Worm (Caenorhabditis elegans) whole organism, young adult: Measurements from ENCODE around the gene fbxa-84.

Source experiments
- C06A6.2 ChIP-seq: fragments of 200-800 bp; sonication (Bioruptor generic); conservative IDR thresholded peaks from 2 replicates; pipeline ENCODE4 v1.3.6; 2022; ENCODE audit warnings: missing genetic modification characterization, missing compliant biosample characterization
- F49E8.2 ChIP-seq: sonication (generic microtip); optimal IDR thresholded peaks from 3 replicates; lab custom pipeline; 2017; ENCODE audit warnings: missing genetic modification characterization, mild to moderate bottlenecking, missing compliant biosample characterization, antibody characterized with exemption, moderate library complexity; ENCODE audit not compliant: insufficient read depth
- F57C9.4 ChIP-seq: sonication (generic microtip); optimal IDR thresholded peaks from 2 replicates; lab custom pipeline; 2017; ENCODE audit warnings: mild to moderate bottlenecking, missing genetic modification characterization, missing compliant biosample characterization
- T26A5.8 ChIP-seq: sonication (generic microtip); optimal IDR thresholded peaks from 2 replicates; lab custom pipeline; 2016; ENCODE audit warnings: missing genetic modification characterization, missing compliant biosample characterization
- ama-1 ChIP-seq, 3 experiments: fragments of 150-350 bp in 1 of 3; sonication (generic microtip) in 2 of 3; optimal IDR thresholded peaks; 2 replicates each; lab custom pipeline; 2014 to 2018; ENCODE audit warnings: missing biosample characterization in 2 of 3, missing genetic modification characterization in 2 of 3, missing genetic modification reagents in 2 of 3
- ceh-58 ChIP-seq: fragments of 200-800 bp; sonication (Bioruptor generic); IDR thresholded peaks from 2 replicates; pipeline ENCODE4 v1.3.6; 2022; ENCODE audit warnings: missing genetic modification characterization, missing compliant biosample characterization
- dox-1 ChIP-seq: fragments of 200-800 bp; sonication (Bioruptor generic); IDR thresholded peaks from 2 replicates; pipeline ENCODE4 v1.3.6; 2022; ENCODE audit warnings: missing genetic modification reagents, missing genetic modification characterization, missing compliant biosample characterization
- gei-17 ChIP-seq: fragments of 200-800 bp; sonication (Bioruptor generic); optimal IDR thresholded peaks from 2 replicates; lab custom pipeline; 2018; ENCODE audit warnings: mild to moderate bottlenecking, missing genetic modification characterization, missing compliant biosample characterization
- him-1 ChIP-seq: sonication (generic microtip); optimal IDR thresholded peaks from 2 replicates; lab custom pipeline; 2016; ENCODE audit warnings: missing genotype, missing genetic modification reagents, missing genetic modification characterization, missing compliant biosample characterization
- hlh-26 ChIP-seq: fragments of 200-800 bp; sonication (Bioruptor generic); conservative IDR thresholded peaks from 2 replicates; pipeline ENCODE4 v1.3.6; 2022; ENCODE audit warnings: missing genetic modification reagents, missing genetic modification characterization, missing compliant biosample characterization
- madf-3 ChIP-seq: fragments of 200-800 bp; sonication (Bioruptor generic); IDR thresholded peaks from 2 replicates; pipeline ENCODE4 v1.3.6; 2022; ENCODE audit warnings: missing genetic modification reagents, missing genetic modification characterization, missing compliant biosample characterization
- pbrm-1 ChIP-seq: fragments of 200-800 bp; sonication (Bioruptor generic); IDR thresholded peaks from 2 replicates; pipeline ENCODE4 v1.3.6; 2022; ENCODE audit warnings: missing genetic modification reagents, missing genetic modification characterization, missing compliant biosample characterization
- tbx-9 ChIP-seq: sonication (generic microtip); optimal IDR thresholded peaks from 2 replicates; lab custom pipeline; 2016; ENCODE audit warnings: borderline replicate concordance, missing genetic modification characterization, inconsistent platforms, missing compliant biosample characterization
- zim-3 ChIP-seq: sonication (generic microtip); optimal IDR thresholded peaks from 2 replicates; lab custom pipeline; 2017; ENCODE audit warnings: mild to moderate bottlenecking, missing genetic modification characterization, moderate library complexity, missing compliant biosample characterization

DNA sequence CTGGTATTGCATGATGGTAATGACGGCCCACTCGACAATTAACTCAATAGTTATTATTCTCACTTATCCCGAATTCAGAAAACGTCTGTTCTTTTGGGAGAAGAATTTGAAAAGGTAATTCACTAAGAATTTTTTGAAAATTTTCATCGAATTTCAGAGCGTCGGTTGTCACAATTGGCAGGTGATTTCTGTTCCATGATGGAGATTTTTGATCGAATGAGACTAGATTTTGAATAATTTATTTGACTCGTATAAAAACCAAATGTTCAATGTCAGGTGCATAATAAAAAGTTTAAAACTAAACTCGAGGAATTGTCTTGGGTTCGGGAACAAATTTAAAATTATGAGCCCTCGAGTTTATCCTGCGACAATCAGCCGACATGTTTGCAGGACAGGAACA lies 34.5 kb downstream of the fbxa-84 start, which contains the start of gene sri-25:
- TF ChIP-seq ceh-58 (no peak), tbx-9 (tag; lab: Kevin White, UChicago) (no peak), zim-3 (tag; lab: Kevin White, UChicago) (no peak), pbrm-1 (GFP tag; lab: Robert Waterston, UW) (no peak), hlh-26 (no peak), madf-3 (GFP tag; lab: Robert Waterston, UW) (no peak), T26A5.8 (tag; lab: Kevin White, UChicago) (no peak), dox-1 (GFP tag; lab: Robert Waterston, UW) (no peak), him-1 (no peak), ama-1 (optimal IDR thresholded peaks at IDR 0.05; lab: Kevin White, UChicago) (no peak), ama-1 (GFP tag; optimal IDR thresholded peaks at IDR 0.05; lab: Kevin White, UChicago) (no peak), C06A6.2 (GFP tag; lab: Robert Waterston, UW) (no peak), F57C9.4 (tag; lab: Kevin White, UChicago) (no peak), F49E8.2 (no peak), gei-17 (no peak)
